Fruit fly (Drosophila melanogaster): ENCODE data around the gene PpD3.

Gene PpD3

dm6 chr3R:9740713-9741112 is 7.0 kb upstream of the PpD3 start, which contains the start of gene Pnn (continued):
- no peak for TF ChIP-seq Usf (GFP tag; optimal IDR thresholded peaks at IDR 0.05)
- TF ChIP-seq jigr1 (GFP tag; IDR thresholded peaks at IDR 0.05) = no peak
- TF ChIP-seq CG13624 (GFP tag; optimal IDR thresholded peaks at IDR 0.05) = no peak
- peak; percentile 59 for TF ChIP-seq CG14710 (tag; optimal IDR thresholded peaks at IDR 0.05)
- no peak for TF ChIP-seq Mrtf (GFP tag; IDR thresholded peaks at IDR 0.05)
- TF ChIP-seq aop (GFP tag; IDR thresholded peaks at IDR 0.05) = no peak
- TF ChIP-seq CG15601 (tag; optimal IDR thresholded peaks at IDR 0.05) = no peak
- TF ChIP-seq CG10209 (GFP tag; optimal IDR thresholded peaks at IDR 0.05) = no peak
- no peak for TF ChIP-seq CG15514 (GFP tag; optimal IDR thresholded peaks at IDR 0.05)
- no peak for TF ChIP-seq CG5180 (GFP tag; optimal IDR thresholded peaks at IDR 0.05)
- 0 out of 2 replicates have a peak, but pooled peaks have one; percentile 19 for TF ChIP-seq CG32767 (GFP tag; IDR thresholded peaks at IDR 0.05)
- TF ChIP-seq amos (GFP tag; IDR thresholded peaks at IDR 0.05; ENCODE audit: partially characterized antibody) = peak; percentile 93
- peak; percentile 10 for TF ChIP-seq sug (tag; optimal IDR thresholded peaks at IDR 0.05)
- no peak for TF ChIP-seq grn (GFP tag; optimal IDR thresholded peaks at IDR 0.05)
- TF ChIP-seq CG17361 (GFP tag; IDR thresholded peaks at IDR 0.05) = no peak
- no peak for TF ChIP-seq CG4328 (GFP tag; optimal IDR thresholded peaks at IDR 0.05)
- no peak for TF ChIP-seq Dek (tag; optimal IDR thresholded peaks at IDR 0.05)
- TF ChIP-seq CG6254 (GFP tag; optimal IDR thresholded peaks at IDR 0.05) = no peak
- TF ChIP-seq Nf-YC (tag; optimal IDR thresholded peaks at IDR 0.05) = peak; percentile 32
- no peak for TF ChIP-seq emc (GFP tag; optimal IDR thresholded peaks at IDR 0.05)
- TF ChIP-seq Rfx (GFP tag; IDR thresholded peaks at IDR 0.05) = no peak
- no peak for TF ChIP-seq CG43689 (GFP tag; IDR thresholded peaks at IDR 0.05)
- TF ChIP-seq Xbp1 (GFP tag; optimal IDR thresholded peaks at IDR 0.05) = peak; percentile 6
- no peak for TF ChIP-seq CG17612 (GFP tag; IDR thresholded peaks at IDR 0.05)
- no peak for TF ChIP-seq Dip3 (GFP tag; optimal IDR thresholded peaks at IDR 0.05)
- no peak for TF ChIP-seq Hr51 (GFP tag; optimal IDR thresholded peaks at IDR 0.05)
- no peak for TF ChIP-seq CG3726 (GFP tag; IDR thresholded peaks at IDR 0.05)
- peak; percentile 39 for TF ChIP-seq zen (tag; optimal IDR thresholded peaks at IDR 0.05)
- no peak for TF ChIP-seq bsh (GFP tag; optimal IDR thresholded peaks at IDR 0.05)
- TF ChIP-seq CG6765 (GFP tag; optimal IDR thresholded peaks at IDR 0.05) = no peak
- TF ChIP-seq CG12769 (tag; optimal IDR thresholded peaks at IDR 0.05) = no peak
- TF ChIP-seq CG6791 (GFP tag; IDR thresholded peaks at IDR 0.05; ENCODE audit: partially characterized antibody) = peak; percentile 88
- TF ChIP-seq MTF-1 (GFP tag; optimal IDR thresholded peaks at IDR 0.05; ENCODE audit: borderline replicate concordance) = no peak
- no peak for TF ChIP-seq dpn (GFP tag; optimal IDR thresholded peaks at IDR 0.05)
- TF ChIP-seq CG9437 (GFP tag; optimal IDR thresholded peaks at IDR 0.05) = peak; percentile 22
- no peak for TF ChIP-seq onecut (GFP tag; IDR thresholded peaks at IDR 0.05)
- TF ChIP-seq CG3281 (GFP tag; optimal IDR thresholded peaks at IDR 0.05) = no peak
- no peak for TF ChIP-seq br (optimal IDR thresholded peaks at IDR 0.05)
- TF ChIP-seq Nf-YA (GFP tag; IDR thresholded peaks at IDR 0.05) = no peak
- TF ChIP-seq CG31224 (GFP tag; IDR thresholded peaks at IDR 0.05) = no peak
- TF ChIP-seq CTCF (GFP tag; optimal IDR thresholded peaks at IDR 0.05) = no peak
- no peak for TF ChIP-seq pros (GFP tag; optimal IDR thresholded peaks at IDR 0.05)
- TF ChIP-seq phol (tag; optimal IDR thresholded peaks at IDR 0.05) = peak; percentile 21
- no peak for TF ChIP-seq Mes4 (GFP tag; optimal IDR thresholded peaks at IDR 0.05)
- TF ChIP-seq croc (GFP tag; conservative IDR thresholded peaks at IDR 0.05) = no peak
- TF ChIP-seq yki (optimal IDR thresholded peaks at IDR 0.05) = no peak
- no peak for TF ChIP-seq Lim3 (GFP tag; IDR thresholded peaks at IDR 0.05)
- no peak for TF ChIP-seq ro (GFP tag; IDR thresholded peaks at IDR 0.05)
- no peak for TF ChIP-seq run (tag; optimal IDR thresholded peaks at IDR 0.05)
- no peak for TF ChIP-seq nom (GFP tag; optimal IDR thresholded peaks at IDR 0.05)
- TF ChIP-seq CG17829 (tag; optimal IDR thresholded peaks at IDR 0.05) = peak; percentile 24
- no peak for TF ChIP-seq rib (GFP tag; IDR thresholded peaks at IDR 0.05)

Data from whole organism, embryonic.